Fruit fly (Drosophila melanogaster): ENCODE measurements around the gene CG32486.

Gene CG32486

dm6 chr3L:3070274-3071204, at the start of gene CG32486, which contains the start of gene PAN3 (continued):
- TF ChIP-seq gro (GFP tag; optimal IDR thresholded peaks at IDR 0.05) = peak; percentile 86
- peak; percentile 79 for TF ChIP-seq B-H2 (GFP tag; optimal IDR thresholded peaks at IDR 0.05)
- TF ChIP-seq Oli (tag; optimal IDR thresholded peaks at IDR 0.05) = peak; percentile 9
- peak; percentile 54 for TF ChIP-seq gem (tag; optimal IDR thresholded peaks at IDR 0.05)
- peak; percentile 92 for TF ChIP-seq Opbp (GFP tag; IDR thresholded peaks at IDR 0.05; ENCODE audit: partially characterized antibody)
- peak; percentile 51 for TF ChIP-seq stwl (tag; optimal IDR thresholded peaks at IDR 0.05)
- peak; percentile 19 for TF ChIP-seq CG5180 (GFP tag; optimal IDR thresholded peaks at IDR 0.05)
- peak; percentile 49 for TF ChIP-seq Vsx1 (GFP tag; optimal IDR thresholded peaks at IDR 0.05)
- no peak for TF ChIP-seq Sry-β (GFP tag; optimal IDR thresholded peaks at IDR 0.05)
- TF ChIP-seq Hr78 (GFP tag; optimal IDR thresholded peaks at IDR 0.05) = peak in 1 of 2 experiments; percentile 5
- TF ChIP-seq salm (tag; optimal IDR thresholded peaks at IDR 0.05) = peak; percentile 12
- TF ChIP-seq CG4730 (GFP tag; IDR thresholded peaks at IDR 0.05) = no peak
- TF ChIP-seq Sin3A (optimal IDR thresholded peaks at IDR 0.05) = peak; percentile 85
- TF ChIP-seq bigmax (GFP tag; optimal IDR thresholded peaks at IDR 0.05) = peak; percentile 43
- peak; percentile 51 for TF ChIP-seq CG10147 (GFP tag; optimal IDR thresholded peaks at IDR 0.05)
- TF ChIP-seq usp (GFP tag; optimal IDR thresholded peaks at IDR 0.05) = no peak
- peak; percentile 75 for TF ChIP-seq CG12071 (GFP tag; optimal IDR thresholded peaks at IDR 0.05)
- no peak for TF ChIP-seq CG17802 (tag; optimal IDR thresholded peaks at IDR 0.05)
- peak; percentile 76 for TF ChIP-seq pita (GFP tag; optimal IDR thresholded peaks at IDR 0.05)
- peak; percentile 3 for TF ChIP-seq CG3065 (GFP tag; optimal IDR thresholded peaks at IDR 0.05)
- TF ChIP-seq h (optimal IDR thresholded peaks at IDR 0.05) = no peak
- peak; percentile 6 for TF ChIP-seq CG8944 (GFP tag; optimal IDR thresholded peaks at IDR 0.05)
- peak; percentile 84 for TF ChIP-seq abd-A (tag; optimal IDR thresholded peaks at IDR 0.05)
- peak; percentile 31 to 49 for TF ChIP-seq Trl (optimal IDR thresholded peaks at IDR 0.05)
- TF ChIP-seq Trl (GFP tag; optimal IDR thresholded peaks at IDR 0.05) = peak; percentile 63
- TF ChIP-seq CG13424 (tag; optimal IDR thresholded peaks at IDR 0.05) = peak; percentile 43
- peak; percentile 47 for TF ChIP-seq Hey (tag; optimal IDR thresholded peaks at IDR 0.05)
- peak; percentile 41 for TF ChIP-seq nerfin-1 (tag; optimal IDR thresholded peaks at IDR 0.05)
- TF ChIP-seq D (optimal IDR thresholded peaks at IDR 0.05) = no peak
- peak; percentile 38 for TF ChIP-seq D (GFP tag; optimal IDR thresholded peaks at IDR 0.05)
- peak in 1 of 3 experiments; percentile 62 for TF ChIP-seq Stat92E (GFP tag; optimal IDR thresholded peaks at IDR 0.05)
- no peak for TF ChIP-seq toy (GFP tag; IDR thresholded peaks at IDR 0.05)
- TF ChIP-seq repo (GFP tag; optimal IDR thresholded peaks at IDR 0.05) = peak; percentile 70
- TF ChIP-seq ken (GFP tag; IDR thresholded peaks at IDR 0.05) = peak; percentile 74
- peak; percentile 41 for TF ChIP-seq Blimp-1 (GFP tag; optimal IDR thresholded peaks at IDR 0.05)
- peak; percentile 38 for TF ChIP-seq CG1647 (GFP tag; optimal IDR thresholded peaks at IDR 0.05)
- TF ChIP-seq kah (GFP tag; optimal IDR thresholded peaks at IDR 0.05) = peak; percentile 38
- peak; percentile 74 for TF ChIP-seq sug (tag; optimal IDR thresholded peaks at IDR 0.05)
- TF ChIP-seq HLH4C (GFP tag; IDR thresholded peaks at IDR 0.05; ENCODE audit: partially characterized antibody) = peak; percentile 77
- no peak for TF ChIP-seq en (GFP tag; optimal IDR thresholded peaks at IDR 0.05)
- TF ChIP-seq CG12769 (tag; optimal IDR thresholded peaks at IDR 0.05) = peak; percentile 84
- TF ChIP-seq CG13775 (GFP tag; optimal IDR thresholded peaks at IDR 0.05) = peak; percentile 29
- TF ChIP-seq CHES-1-like (GFP tag; optimal IDR thresholded peaks at IDR 0.05) = peak; percentile 63
- no peak for TF ChIP-seq Fer2 (tag; optimal IDR thresholded peaks at IDR 0.05)
- TF ChIP-seq CrebB (tag; optimal IDR thresholded peaks at IDR 0.05) = peak; percentile 68
- TF ChIP-seq Nf-YC (tag; optimal IDR thresholded peaks at IDR 0.05) = peak; percentile 57
- peak; percentile 27 for TF ChIP-seq luna (GFP tag; optimal IDR thresholded peaks at IDR 0.05)
- peak; percentile 97 for TF ChIP-seq chinmo (GFP tag; IDR thresholded peaks at IDR 0.05; ENCODE audit: partially characterized antibody)

All from whole organism, embryonic.